Fruit fly (Drosophila melanogaster) whole organism, embryonic: ENCODE data around the gene RpL23A.
A peak's percentile ranks its signal among the peaks of the same experiment; 100 is the strongest.

ENCODE experiments used
- Atf6 ChIP-seq: fragments of 200-800 bp; sonication (Bioruptor generic); IDR thresholded peaks from 2 replicates; pipeline ENCODE4 v1.3.6; 2022; ENCODE audit warnings: missing biosample characterization, missing genetic modification characterization
- CG15601 ChIP-seq: fragments of 200-800 bp; sonication (Bioruptor generic); optimal IDR thresholded peaks from 3 replicates; lab custom pipeline; 2019; ENCODE audit warnings: missing biosample characterization, mild to moderate bottlenecking, missing genetic modification characterization, moderate library complexity
- CG17359 ChIP-seq: fragments of 200-800 bp; sonication (Bioruptor generic); optimal IDR thresholded peaks from 3 replicates; lab custom pipeline; 2018; ENCODE audit warnings: missing biosample characterization, mild to moderate bottlenecking, missing genetic modification characterization, moderate library complexity
- CG6813 ChIP-seq: fragments of 200-800 bp; sonication (Bioruptor generic); optimal IDR thresholded peaks from 2 replicates; lab custom pipeline; 2017; ENCODE audit warnings: missing biosample characterization, missing genetic modification characterization, mild to moderate bottlenecking, moderate library complexity, missing genetic modification reagents
- Camta ChIP-seq: fragments of 200-800 bp; sonication (Bioruptor generic); optimal IDR thresholded peaks from 2 replicates; lab custom pipeline; 2016; ENCODE audit warnings: missing biosample characterization, missing genetic modification characterization
- Dll ChIP-seq: fragments of 200-800 bp; sonication (Bioruptor generic); IDR thresholded peaks from 4 replicates; pipeline ENCODE4 v1.3.6; 2022; ENCODE audit warnings: missing biosample characterization, missing genetic modification characterization; ENCODE audit not compliant: partially characterized antibody
- Lhr ChIP-seq: fragments of 200-800 bp; sonication (Bioruptor generic); optimal IDR thresholded peaks from 3 replicates; lab custom pipeline; 2017; ENCODE audit warnings: mild to moderate bottlenecking, missing biosample characterization, missing genetic modification reagents, missing genetic modification characterization
- NK7.1 ChIP-seq: fragments of 200-800 bp; sonication (Bioruptor generic); optimal IDR thresholded peaks from 3 replicates; lab custom pipeline; 2016; ENCODE audit warnings: missing biosample characterization, missing genetic modification characterization
- Ssrp ChIP-seq: fragments of 200-800 bp; sonication (Bioruptor generic); optimal IDR thresholded peaks from 2 replicates; lab custom pipeline; 2018; ENCODE audit warnings: missing biosample characterization, mild to moderate bottlenecking, missing genetic modification characterization, moderate library complexity
- dan ChIP-seq: fragments of 200-800 bp; sonication (Bioruptor generic); IDR thresholded peaks from 2 replicates; pipeline ENCODE4 v1.3.6; 2022; ENCODE audit warnings: missing biosample characterization, missing genetic modification characterization
- ken ChIP-seq: fragments of 200-800 bp; sonication (Bioruptor generic); IDR thresholded peaks from 3 replicates; pipeline ENCODE4 v1.3.6; 2022; ENCODE audit warnings: missing biosample characterization, missing genetic modification characterization
- pros ChIP-seq: fragments of 200-800 bp; sonication (Bioruptor generic); optimal IDR thresholded peaks from 3 replicates; lab custom pipeline; 2019; ENCODE audit warnings: missing biosample characterization, mild to moderate bottlenecking, missing genetic modification characterization, moderate library complexity

DNA sequence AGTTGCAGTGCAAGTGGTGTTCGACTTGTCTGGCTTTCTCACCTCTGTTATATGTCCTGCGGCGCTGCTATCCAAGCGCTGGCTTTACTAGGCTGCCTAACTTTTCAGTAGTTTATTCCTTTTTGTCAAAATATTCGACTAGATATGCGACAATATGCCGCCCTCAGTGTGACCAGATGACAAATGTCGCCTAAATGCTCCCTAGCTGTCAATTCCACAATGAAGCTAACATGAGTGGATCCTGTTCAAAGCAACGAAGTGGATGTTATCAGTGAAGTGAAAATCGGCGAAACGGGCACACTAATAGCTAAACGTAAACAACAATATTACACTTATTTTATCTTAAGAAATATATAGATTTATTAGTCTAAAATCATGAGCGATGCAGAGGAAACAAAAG lies 3.6 kb downstream of the RpL23A start, which contains the start of the genes Srrm234 and CG7974:
- no peak for TF ChIP-seq Camta (GFP tag; lab: Kevin White, UChicago)
- no peak for TF ChIP-seq Atf6 (GFP tag; lab: Robert Waterston, UW)
- TF ChIP-seq Lhr (GFP tag; lab: Kevin White, UChicago), result peak; percentile 5
- TF ChIP-seq NK7.1 (GFP tag; lab: Kevin White, UChicago), result no peak
- TF ChIP-seq Dll (GFP tag; lab: Robert Waterston, UW), result no peak
- no peak for TF ChIP-seq CG17359 (tag; lab: Kevin White, UChicago)
- no peak for TF ChIP-seq Ssrp (tag; lab: Kevin White, UChicago)
- TF ChIP-seq CG15601 (tag; lab: Kevin White, UChicago), result no peak
- TF ChIP-seq CG6813 (GFP tag; lab: Kevin White, UChicago), result no peak
- TF ChIP-seq ken (GFP tag; lab: Robert Waterston, UW), result no peak
- no peak for TF ChIP-seq pros (GFP tag; lab: Kevin White, UChicago)
- TF ChIP-seq dan (GFP tag; lab: Robert Waterston, UW), result no peak
